Fruit fly (Drosophila melanogaster) whole organism, embryonic: ENCODE data around the gene Acph-1.

Source experiments
- Adf1 ChIP-seq: fragments of 200-800 bp; sonication (Bioruptor generic); IDR thresholded peaks from 2 replicates; pipeline ENCODE4 v1.3.6; 2022; ENCODE audit warnings: missing biosample characterization, missing genetic modification characterization
- Asciz ChIP-seq: fragments of 200-800 bp; sonication (Bioruptor generic); optimal IDR thresholded peaks from 2 replicates; lab custom pipeline; 2017; ENCODE audit warnings: missing biosample characterization, mild to moderate bottlenecking, missing genetic modification characterization, missing genetic modification reagents
- CG10147 ChIP-seq: fragments of 200-800 bp; sonication (Bioruptor generic); optimal IDR thresholded peaks from 2 replicates; lab custom pipeline; 2019; ENCODE audit warnings: missing biosample characterization, mild to moderate bottlenecking, missing genetic modification characterization, moderate library complexity
- CG10209 ChIP-seq: fragments of 200-800 bp; sonication (Bioruptor generic); optimal IDR thresholded peaks from 3 replicates; lab custom pipeline; 2017; ENCODE audit warnings: missing biosample characterization, mild to moderate bottlenecking, missing genetic modification characterization, missing genetic modification reagents
- CG10431 ChIP-seq: fragments of 200-800 bp; sonication (Bioruptor generic); optimal IDR thresholded peaks from 3 replicates; lab custom pipeline; 2018; ENCODE audit warnings: missing biosample characterization, mild to moderate bottlenecking, missing genetic modification characterization
- CG10462 ChIP-seq: fragments of 200-800 bp; sonication (Bioruptor generic); optimal IDR thresholded peaks from 2 replicates; lab custom pipeline; 2016; ENCODE audit warnings: missing biosample characterization, missing genetic modification characterization
- CG11723 ChIP-seq: fragments of 200-800 bp; sonication (Bioruptor generic); optimal IDR thresholded peaks from 2 replicates; lab custom pipeline; 2017; ENCODE audit warnings: missing biosample characterization, mild to moderate bottlenecking, missing genetic modification characterization
- CG12219 ChIP-seq: fragments of 200-800 bp; sonication (Bioruptor generic); optimal IDR thresholded peaks from 3 replicates; lab custom pipeline; 2018; ENCODE audit warnings: missing biosample characterization, mild to moderate bottlenecking, missing genetic modification characterization
- CG12659 ChIP-seq: fragments of 200-800 bp; sonication (Bioruptor generic); optimal IDR thresholded peaks from 3 replicates; lab custom pipeline; 2017; ENCODE audit warnings: mild to moderate bottlenecking, missing biosample characterization, missing genetic modification reagents, missing genetic modification characterization
- CG14014 ChIP-seq: fragments of 200-800 bp; sonication (Bioruptor generic); IDR thresholded peaks from 2 replicates; pipeline ENCODE4 v1.3.6; 2022; ENCODE audit warnings: missing biosample characterization, missing genetic modification characterization
- CG14667 ChIP-seq: fragments of 200-800 bp; sonication (Bioruptor generic); IDR thresholded peaks from 2 replicates; pipeline ENCODE4 v1.3.6; 2022; ENCODE audit warnings: missing biosample characterization, missing genetic modification characterization
- CG14965 ChIP-seq: fragments of 200-800 bp; sonication (Bioruptor generic); optimal IDR thresholded peaks from 2 replicates; lab custom pipeline; 2016; ENCODE audit warnings: missing biosample characterization, missing genetic modification characterization, borderline replicate concordance
- CG1603 ChIP-seq: fragments of 200-800 bp; sonication (Bioruptor generic); optimal IDR thresholded peaks from 2 replicates; lab custom pipeline; 2019; ENCODE audit warnings: missing biosample characterization, mild to moderate bottlenecking, missing genetic modification characterization, moderate library complexity
- CG18011 ChIP-seq: fragments of 200-800 bp; sonication (Bioruptor generic); optimal IDR thresholded peaks from 2 replicates; lab custom pipeline; 2017; ENCODE audit warnings: missing biosample characterization, missing genetic modification characterization, mild to moderate bottlenecking, moderate library complexity, missing genotype
- CG18619 ChIP-seq: fragments of 200-800 bp; sonication (Bioruptor generic); optimal IDR thresholded peaks from 3 replicates; lab custom pipeline; 2017; ENCODE audit warnings: missing biosample characterization, mild to moderate bottlenecking, missing genetic modification characterization
- CG31365 ChIP-seq: fragments of 200-800 bp; sonication (Bioruptor generic); optimal IDR thresholded peaks from 2 replicates; lab custom pipeline; 2018; ENCODE audit warnings: missing biosample characterization, mild to moderate bottlenecking, missing genetic modification characterization
- CG31441 ChIP-seq: fragments of 200-800 bp; sonication (Bioruptor generic); IDR thresholded peaks from 2 replicates; pipeline ENCODE4 v1.3.6; 2022; ENCODE audit warnings: missing biosample characterization, missing genetic modification characterization
- CG3407 ChIP-seq: fragments of 200-800 bp; sonication (Bioruptor generic); optimal IDR thresholded peaks from 2 replicates; lab custom pipeline; 2018; ENCODE audit warnings: missing biosample characterization, mild to moderate bottlenecking, missing genetic modification characterization
- CG3838 ChIP-seq: fragments of 200-800 bp; sonication (Bioruptor generic); optimal IDR thresholded peaks from 3 replicates; lab custom pipeline; 2016; ENCODE audit warnings: missing biosample characterization, missing genetic modification characterization
- CG6683 ChIP-seq: fragments of 200-800 bp; sonication (Bioruptor generic); optimal IDR thresholded peaks from 2 replicates; lab custom pipeline; 2017; ENCODE audit warnings: missing biosample characterization, mild to moderate bottlenecking, missing genetic modification characterization, missing genetic modification reagents
- CG9609 ChIP-seq: fragments of 200-800 bp; sonication (Bioruptor generic); optimal IDR thresholded peaks from 3 replicates; lab custom pipeline; 2016; ENCODE audit warnings: missing biosample characterization, missing genetic modification characterization
- CG9817 ChIP-seq: fragments of 200-800 bp; sonication (Bioruptor generic); optimal IDR thresholded peaks from 2 replicates; lab custom pipeline; 2018; ENCODE audit warnings: missing biosample characterization, mild to moderate bottlenecking, missing genetic modification characterization, moderate library complexity
- CkIIα-i1 ChIP-seq: fragments of 200-800 bp; sonication (Bioruptor generic); IDR thresholded peaks from 2 replicates; pipeline ENCODE4 v1.3.6; 2022; ENCODE audit warnings: missing biosample characterization, missing genetic modification characterization
- CrebB ChIP-seq: fragments of 200-800 bp; sonication (Bioruptor generic); optimal IDR thresholded peaks from 3 replicates; lab custom pipeline; 2018; ENCODE audit warnings: missing biosample characterization, mild to moderate bottlenecking, missing genetic modification characterization
- D19A ChIP-seq: fragments of 200-800 bp; optimal IDR thresholded peaks from 3 replicates; lab custom pipeline; 2019; ENCODE audit warnings: missing biosample characterization, mild to moderate bottlenecking, missing genetic modification characterization, moderate library complexity
- Doc3 ChIP-seq: fragments of 200-800 bp; sonication (Bioruptor generic); IDR thresholded peaks from 3 replicates; pipeline ENCODE4 v1.3.6; 2022; ENCODE audit warnings: missing biosample characterization, missing genetic modification characterization; ENCODE audit not compliant: partially characterized antibody
- MTF-1 ChIP-seq: fragments of 200-800 bp; sonication (Bioruptor generic); optimal IDR thresholded peaks from 2 replicates; lab custom pipeline; 2018; ENCODE audit warnings: missing biosample characterization, mild to moderate bottlenecking, missing genetic modification characterization, borderline replicate concordance
- Mad ChIP-seq: fragments of 200-800 bp; sonication (Bioruptor generic); optimal IDR thresholded peaks from 2 replicates; lab custom pipeline; 2016; ENCODE audit warnings: missing biosample characterization, missing genetic modification characterization
- NFAT ChIP-seq: fragments of 200-800 bp; sonication (Bioruptor generic); IDR thresholded peaks from 2 replicates; pipeline ENCODE4 v1.3.6; 2022; ENCODE audit warnings: missing biosample characterization, missing genetic modification characterization
- Opbp ChIP-seq: fragments of 200-800 bp; sonication (Bioruptor generic); IDR thresholded peaks from 3 replicates; pipeline ENCODE4 v1.3.6; 2022; ENCODE audit warnings: missing biosample characterization, missing genetic modification characterization; ENCODE audit not compliant: partially characterized antibody
- PHDP ChIP-seq: fragments of 200-800 bp; sonication (Bioruptor generic); optimal IDR thresholded peaks from 3 replicates; lab custom pipeline; 2018; ENCODE audit warnings: missing biosample characterization, mild to moderate bottlenecking, missing genetic modification characterization, moderate library complexity
- aop ChIP-seq: fragments of 200-800 bp; sonication (Bioruptor generic); IDR thresholded peaks from 2 replicates; pipeline ENCODE4 v1.3.6; 2022; ENCODE audit warnings: missing biosample characterization, missing genetic modification characterization
- bowl ChIP-seq: fragments of 200-800 bp; sonication (Bioruptor generic); IDR thresholded peaks from 2 replicates; pipeline ENCODE4 v1.3.6; 2022; ENCODE audit warnings: missing biosample characterization, missing genetic modification characterization
- bsh ChIP-seq, 2 experiments: fragments of 200-800 bp; sonication (Bioruptor generic); optimal IDR thresholded peaks; 2 replicates each; lab custom pipeline; 2017 to 2018; ENCODE audit warnings: mild to moderate bottlenecking in 2 of 2, missing biosample characterization in 2 of 2, missing genetic modification characterization in 2 of 2, moderate library complexity in 1 of 2
- caup ChIP-seq: fragments of 200-800 bp; sonication (Bioruptor generic); optimal IDR thresholded peaks from 3 replicates; lab custom pipeline; 2017; ENCODE audit warnings: missing biosample characterization, mild to moderate bottlenecking, missing genetic modification characterization, moderate library complexity; ENCODE audit not compliant: severe bottlenecking
- chinmo ChIP-seq: fragments of 200-800 bp; sonication (Bioruptor generic); IDR thresholded peaks from 4 replicates; pipeline ENCODE4 v1.3.6; 2022; ENCODE audit warnings: missing biosample characterization, missing genetic modification characterization; ENCODE audit not compliant: partially characterized antibody
- eve ChIP-seq, 2 experiments: fragments of >200 bp; optimal IDR thresholded peaks; 2 replicates each; lab custom pipeline; 2017; ENCODE audit warnings: missing biosample characterization in 2 of 2, missing genetic modification characterization in 2 of 2
- fd96Cb ChIP-seq: fragments of 200-800 bp; sonication (Bioruptor generic); optimal IDR thresholded peaks from 2 replicates; lab custom pipeline; 2018; ENCODE audit warnings: missing biosample characterization, mild to moderate bottlenecking, missing genetic modification characterization, moderate library complexity
- maf-S ChIP-seq: fragments of 200-800 bp; sonication (Bioruptor generic); optimal IDR thresholded peaks from 2 replicates; lab custom pipeline; 2016; ENCODE audit warnings: missing biosample characterization, missing genetic modification characterization
- peb ChIP-seq: fragments of 200-800 bp; sonication (Bioruptor generic); IDR thresholded peaks from 2 replicates; pipeline ENCODE4 v1.3.6; 2022; ENCODE audit warnings: missing biosample characterization, missing genetic modification characterization
- pros ChIP-seq: fragments of 200-800 bp; sonication (Bioruptor generic); optimal IDR thresholded peaks from 3 replicates; lab custom pipeline; 2019; ENCODE audit warnings: missing biosample characterization, mild to moderate bottlenecking, missing genetic modification characterization, moderate library complexity
- slou ChIP-seq: fragments of 200-800 bp; sonication (Bioruptor generic); optimal IDR thresholded peaks from 3 replicates; lab custom pipeline; 2016; ENCODE audit warnings: missing biosample characterization, missing genetic modification characterization
- sr ChIP-seq: fragments of 200-800 bp; sonication (Bioruptor generic); IDR thresholded peaks from 3 replicates; pipeline ENCODE4 v1.3.6; 2022; ENCODE audit warnings: missing biosample characterization, missing genetic modification characterization
- toy ChIP-seq: fragments of 200-800 bp; sonication (Bioruptor generic); IDR thresholded peaks from 2 replicates; pipeline ENCODE4 v1.3.6; 2022; ENCODE audit warnings: missing biosample characterization, missing genetic modification characterization
- trem ChIP-seq: fragments of 200-800 bp; optimal IDR thresholded peaks from 3 replicates; lab custom pipeline; 2019; ENCODE audit warnings: missing biosample characterization, mild to moderate bottlenecking, missing genetic modification characterization, moderate library complexity
- wek ChIP-seq: fragments of 200-800 bp; sonication (Bioruptor generic); optimal IDR thresholded peaks from 3 replicates; lab custom pipeline; 2018; ENCODE audit warnings: missing biosample characterization, mild to moderate bottlenecking, missing genetic modification characterization, moderate library complexity
- zfh2 ChIP-seq: fragments of 200-800 bp; sonication (Bioruptor generic); optimal IDR thresholded peaks from 2 replicates; lab custom pipeline; 2016; ENCODE audit warnings: missing biosample characterization, missing genetic modification characterization

Gene Acph-1

DNA sequence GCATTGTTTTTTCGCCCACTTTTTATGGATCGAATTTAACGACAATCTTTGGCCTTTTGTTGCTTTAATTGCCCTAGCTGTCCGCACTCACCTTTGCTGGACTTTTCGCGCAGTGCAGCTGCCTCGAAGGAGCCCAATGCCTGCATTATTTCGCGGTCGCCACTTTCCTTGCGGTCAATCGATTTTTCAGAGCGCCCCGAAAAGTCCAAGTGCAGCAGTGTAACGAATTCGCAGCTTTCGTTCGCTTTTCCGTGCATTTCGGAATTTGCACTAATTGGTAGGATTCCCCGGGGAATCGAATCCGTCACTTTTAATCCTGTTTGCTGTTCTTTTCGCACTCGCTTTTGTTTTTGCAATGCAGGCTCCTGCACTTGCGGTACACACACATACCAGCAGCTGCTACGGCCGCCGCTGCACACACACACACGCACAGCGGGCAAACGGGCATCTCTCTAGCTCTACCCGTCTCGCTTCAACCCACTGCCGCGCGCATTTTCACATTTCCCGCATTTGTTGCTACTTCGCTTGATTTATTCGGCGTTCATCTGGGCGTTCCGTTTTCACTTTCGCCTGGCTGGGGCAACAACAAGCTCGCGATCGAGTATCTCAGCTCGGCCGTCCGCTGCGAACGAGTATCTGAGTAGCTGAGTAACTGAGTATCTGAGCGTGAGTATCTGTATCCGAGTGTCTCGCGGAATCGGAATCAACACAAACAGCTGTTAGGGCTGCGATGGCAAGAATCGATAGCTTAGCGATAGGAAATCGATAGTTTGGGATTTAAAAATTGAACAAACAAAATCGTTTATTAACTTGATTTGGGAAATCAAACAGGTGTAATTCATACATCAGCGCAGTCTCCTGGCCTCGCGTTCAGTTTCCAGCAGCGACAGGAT is 28.6 kb upstream of the Acph-1 start, which contains the start of gene Mgat2:
TSS of gene Mgat2 (minus strand) at position 663 of the 893 bp plus-strand sequence.
- TF ChIP-seq CG6683 (GFP tag; lab: Kevin White, UChicago), result peak; percentile 10
- TF ChIP-seq toy (GFP tag; lab: Robert Waterston, UW), result no peak
- no peak for TF ChIP-seq CG10209 (GFP tag; lab: Kevin White, UChicago)
- TF ChIP-seq CG11723 (GFP tag; lab: Kevin White, UChicago), result peak; percentile 16
- peak; percentile 62 for TF ChIP-seq pros (GFP tag; lab: Kevin White, UChicago)
- TF ChIP-seq CG31441 (GFP tag; lab: Robert Waterston, UW), result peak; percentile 48; the same call in 1 of the 2 replicates
- TF ChIP-seq Opbp, result peak; percentile 81
- no peak for TF ChIP-seq aop (GFP tag; lab: Robert Waterston, UW)
- TF ChIP-seq CG18619 (GFP tag; lab: Kevin White, UChicago), result no peak
- TF ChIP-seq CG31365 (tag; lab: Kevin White, UChicago), result peak; percentile 42
- no peak for TF ChIP-seq trem (tag; lab: Kevin White, UChicago)
- TF ChIP-seq bsh (GFP tag; optimal IDR thresholded peaks at IDR 0.05; lab: Kevin White, UChicago), result peak; percentile 18 to 61
- no peak for TF ChIP-seq PHDP (tag; lab: Kevin White, UChicago)
- TF ChIP-seq CG14965 (GFP tag; lab: Kevin White, UChicago), result peak; percentile 15
- no peak for TF ChIP-seq zfh2 (GFP tag; lab: Kevin White, UChicago)
- TF ChIP-seq CG3838 (GFP tag; lab: Kevin White, UChicago), result no peak
- no peak for TF ChIP-seq eve (GFP tag; optimal IDR thresholded peaks at IDR 0.05; lab: Kevin White, UChicago)
- no peak for TF ChIP-seq CG9609
- no peak for TF ChIP-seq CG14014 (GFP tag; lab: Robert Waterston, UW)
- TF ChIP-seq D19A (tag; lab: Kevin White, UChicago), result no peak
- no peak for TF ChIP-seq CG9817 (tag; lab: Kevin White, UChicago)
- TF ChIP-seq wek (GFP tag; lab: Kevin White, UChicago), result peak; percentile 70
- TF ChIP-seq sr (GFP tag; lab: Robert Waterston, UW), result 0 out of 3 replicates have a peak, but pooled peaks have one; percentile 35
- peak; percentile 44 for TF ChIP-seq CG10147 (GFP tag; lab: Kevin White, UChicago)
- no peak for TF ChIP-seq caup (GFP tag; lab: Kevin White, UChicago)
- no peak for TF ChIP-seq peb
- no peak for TF ChIP-seq NFAT (GFP tag; lab: Robert Waterston, UW)
- TF ChIP-seq CG12659 (GFP tag; lab: Kevin White, UChicago), result peak; percentile 29
- peak; percentile 94 for TF ChIP-seq Doc3 (GFP tag; lab: Robert Waterston, UW)
- no peak for TF ChIP-seq CG3407
- peak; percentile 53; the same call in 1 of the 2 replicates for TF ChIP-seq bowl
- peak; percentile 44 for TF ChIP-seq CG1603
- no peak for TF ChIP-seq fd96Cb
- no peak for TF ChIP-seq Mad (GFP tag; lab: Kevin White, UChicago)
- TF ChIP-seq CG10431 (GFP tag; lab: Kevin White, UChicago), result peak; percentile 77
- TF ChIP-seq CG14667 (GFP tag; lab: Robert Waterston, UW), result no peak
- TF ChIP-seq CrebB, result peak; percentile 47
- TF ChIP-seq MTF-1, result peak; percentile 62
- no peak for TF ChIP-seq CG10462
- peak; percentile 61; the same call in 1 of the 2 replicates for TF ChIP-seq Adf1 (GFP tag; lab: Robert Waterston, UW)
- TF ChIP-seq CG12219 (GFP tag; lab: Kevin White, UChicago), result peak; percentile 59
- no peak for TF ChIP-seq slou
- TF ChIP-seq CG18011 (GFP tag; lab: Kevin White, UChicago), result no peak
- no peak for TF ChIP-seq Asciz (GFP tag; lab: Kevin White, UChicago)
- TF ChIP-seq chinmo (GFP tag; lab: Robert Waterston, UW), result peak; percentile 97
- TF ChIP-seq maf-S (GFP tag; lab: Kevin White, UChicago), result no peak
- TF ChIP-seq CkIIα-i1 (GFP tag; lab: Robert Waterston, UW), result no peak
